Worm (Caenorhabditis elegans) whole organism, L4/young adult: ENCODE results near the gene srxa-10.

Experiments
- dao-5 ChIP-seq: sonication (generic microtip); optimal IDR thresholded peaks from 2 replicates; lab custom pipeline; 2016; ENCODE audit warnings: missing genotype, missing genetic modification characterization, moderate library complexity, missing compliant biosample characterization
- him-1 ChIP-seq: sonication (generic microtip); optimal IDR thresholded peaks from 2 replicates; lab custom pipeline; 2016; ENCODE audit warnings: missing genotype, missing genetic modification reagents, missing genetic modification characterization, missing compliant biosample characterization

DNA sequence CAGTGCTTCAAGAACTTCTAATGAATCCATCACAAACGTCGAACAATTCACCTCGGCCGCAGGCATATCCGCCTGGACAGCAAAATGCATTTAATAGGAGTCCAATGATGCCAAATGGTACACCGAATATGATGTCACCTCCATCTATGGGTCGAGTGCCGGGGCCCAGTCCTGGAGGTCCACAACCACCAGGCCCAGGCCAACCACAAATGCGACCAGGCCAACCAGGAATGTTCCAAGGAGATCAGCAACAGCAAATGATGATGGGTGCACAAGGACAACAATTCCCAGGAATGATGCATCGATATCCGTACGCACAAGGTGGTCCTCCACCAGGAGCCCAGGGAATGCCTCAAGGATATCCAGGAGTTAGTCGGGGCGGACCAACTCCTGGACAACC is 29.3 kb downstream of the srxa-10 start:
- TF ChIP-seq dao-5 (tag; lab: Kevin White, UChicago) (no peak), him-1 (tag; lab: Kevin White, UChicago) (no peak)
